Fruit fly (Drosophila melanogaster) whole organism, embryonic: ENCODE data around the gene CG2772.
A peak's percentile ranks its signal among the peaks of the same experiment; 100 is the strongest.

Experiments used
- C15 ChIP-seq: fragments of 200-800 bp; sonication (Bioruptor generic); IDR thresholded peaks from 3 replicates; pipeline ENCODE4 v1.3.6; 2022; ENCODE audit warnings: missing biosample characterization, missing genetic modification characterization
- CG10959 ChIP-seq: fragments of 200-800 bp; sonication (Bioruptor generic); IDR thresholded peaks from 2 replicates; pipeline ENCODE4 v1.3.6; 2022; ENCODE audit warnings: missing biosample characterization, missing genetic modification characterization
- CG12659 ChIP-seq: fragments of 200-800 bp; sonication (Bioruptor generic); optimal IDR thresholded peaks from 3 replicates; lab custom pipeline; 2017; ENCODE audit warnings: mild to moderate bottlenecking, missing biosample characterization, missing genetic modification reagents, missing genetic modification characterization
- CG13775 ChIP-seq: fragments of 200-800 bp; sonication (Bioruptor generic); optimal IDR thresholded peaks from 3 replicates; lab custom pipeline; 2017; ENCODE audit warnings: missing biosample characterization, mild to moderate bottlenecking, missing genetic modification characterization
- CG14441 ChIP-seq: fragments of 200-800 bp; sonication (Bioruptor generic); IDR thresholded peaks from 2 replicates; pipeline ENCODE4 v1.3.6; 2022; ENCODE audit warnings: missing biosample characterization, missing genetic modification characterization
- CG14710 ChIP-seq: fragments of 200-800 bp; sonication (Bioruptor generic); optimal IDR thresholded peaks from 3 replicates; lab custom pipeline; 2019; ENCODE audit warnings: missing biosample characterization, mild to moderate bottlenecking, missing genetic modification characterization, moderate library complexity
- CG14965 ChIP-seq: fragments of 200-800 bp; sonication (Bioruptor generic); optimal IDR thresholded peaks from 2 replicates; lab custom pipeline; 2016; ENCODE audit warnings: missing biosample characterization, missing genetic modification characterization, borderline replicate concordance
- CG2199 ChIP-seq: fragments of 200-800 bp; sonication (Bioruptor generic); IDR thresholded peaks from 3 replicates; pipeline ENCODE4 v1.3.6; 2022; ENCODE audit warnings: missing biosample characterization, missing genetic modification characterization
- CG34224 ChIP-seq: fragments of 200-800 bp; sonication (Bioruptor generic); IDR thresholded peaks from 3 replicates; pipeline ENCODE4 v1.3.6; 2022; ENCODE audit warnings: missing biosample characterization, missing genetic modification characterization; ENCODE audit not compliant: partially characterized antibody
- CG3838 ChIP-seq: fragments of 200-800 bp; sonication (Bioruptor generic); optimal IDR thresholded peaks from 3 replicates; lab custom pipeline; 2016; ENCODE audit warnings: missing biosample characterization, missing genetic modification characterization
- CG3995 ChIP-seq: fragments of 200-800 bp; sonication (Bioruptor generic); optimal IDR thresholded peaks from 3 replicates; lab custom pipeline; 2016; ENCODE audit warnings: missing biosample characterization, missing genetic modification characterization
- CG5180 ChIP-seq: fragments of 200-800 bp; sonication (Bioruptor generic); optimal IDR thresholded peaks from 3 replicates; lab custom pipeline; 2017; ENCODE audit warnings: missing biosample characterization, missing genetic modification characterization, mild to moderate bottlenecking, moderate library complexity, missing genetic modification reagents
- CG7745 ChIP-seq: fragments of 200-800 bp; sonication (Bioruptor generic); optimal IDR thresholded peaks from 2 replicates; lab custom pipeline; 2018; ENCODE audit warnings: missing biosample characterization, mild to moderate bottlenecking, missing genetic modification characterization, moderate library complexity
- CG7928 ChIP-seq: fragments of 200-800 bp; sonication (Bioruptor generic); optimal IDR thresholded peaks from 2 replicates; lab custom pipeline; 2017; ENCODE audit warnings: missing biosample characterization, mild to moderate bottlenecking, missing genetic modification characterization
- CG9437 ChIP-seq: fragments of 200-800 bp; sonication (Bioruptor generic); optimal IDR thresholded peaks from 2 replicates; lab custom pipeline; 2018; ENCODE audit warnings: missing biosample characterization, mild to moderate bottlenecking, missing genetic modification characterization
- Dfd ChIP-seq, 2 experiments: fragments of >200 bp; optimal IDR thresholded peaks; 2 replicates each; lab custom pipeline; 2017; ENCODE audit warnings: missing biosample characterization in 2 of 2, missing genetic modification characterization in 2 of 2
- GATAe ChIP-seq: fragments of 200-800 bp; sonication (Bioruptor generic); conservative IDR thresholded peaks from 2 replicates; pipeline ENCODE4 v1.3.6; 2022; ENCODE audit warnings: missing biosample characterization, missing genetic modification characterization
- H2.0 ChIP-seq: fragments of 200-800 bp; sonication (Bioruptor generic); IDR thresholded peaks from 2 replicates; pipeline ENCODE4 v1.3.6; 2022; ENCODE audit warnings: missing biosample characterization, missing genetic modification characterization
- HLH3B ChIP-seq: fragments of 200-800 bp; sonication (Bioruptor generic); IDR thresholded peaks from 2 replicates; pipeline ENCODE4 v1.3.6; 2022; ENCODE audit warnings: missing biosample characterization, missing genetic modification characterization
- Hmx ChIP-seq: fragments of 200-800 bp; sonication (Bioruptor generic); optimal IDR thresholded peaks from 2 replicates; lab custom pipeline; 2016; ENCODE audit warnings: missing biosample characterization, missing genetic modification characterization
- Hr51 ChIP-seq, 2 experiments: fragments of 200-800 bp; sonication (Bioruptor generic); optimal IDR thresholded peaks; 2 replicates in 1 of 2; 3 replicates in 1 of 2; lab custom pipeline; 2016 to 2018; ENCODE audit warnings: missing biosample characterization in 2 of 2, missing genetic modification characterization in 2 of 2, mild to moderate bottlenecking in 1 of 2, moderate library complexity in 1 of 2
- Mrtf ChIP-seq: fragments of 200-800 bp; sonication (Bioruptor generic); IDR thresholded peaks from 3 replicates; pipeline ENCODE4 v1.3.6; 2022; ENCODE audit warnings: missing biosample characterization, missing genetic modification characterization
- Nf-YB ChIP-seq: fragments of 200-800 bp; sonication (Bioruptor generic); optimal IDR thresholded peaks from 3 replicates; lab custom pipeline; 2019; ENCODE audit warnings: missing biosample characterization, mild to moderate bottlenecking, missing genetic modification characterization, moderate library complexity
- Nf-YC ChIP-seq: fragments of 200-800 bp; optimal IDR thresholded peaks from 3 replicates; lab custom pipeline; 2019; ENCODE audit warnings: missing biosample characterization, mild to moderate bottlenecking, missing genetic modification characterization, moderate library complexity
- Oli ChIP-seq: fragments of 200-800 bp; sonication (Bioruptor generic); optimal IDR thresholded peaks from 2 replicates; lab custom pipeline; 2018; ENCODE audit warnings: missing biosample characterization, mild to moderate bottlenecking, missing genetic modification characterization, moderate library complexity
- Opbp ChIP-seq: fragments of 200-800 bp; sonication (Bioruptor generic); IDR thresholded peaks from 3 replicates; pipeline ENCODE4 v1.3.6; 2022; ENCODE audit warnings: missing biosample characterization, missing genetic modification characterization; ENCODE audit not compliant: partially characterized antibody
- Usf ChIP-seq: fragments of 200-800 bp; sonication (Bioruptor generic); optimal IDR thresholded peaks from 2 replicates; lab custom pipeline; 2017; ENCODE audit warnings: missing genotype, missing biosample characterization, missing genetic modification characterization
- Vsx1 ChIP-seq: fragments of 200-800 bp; sonication (Bioruptor generic); optimal IDR thresholded peaks from 2 replicates; lab custom pipeline; 2017; ENCODE audit warnings: missing biosample characterization, mild to moderate bottlenecking, missing genetic modification characterization, missing genetic modification reagents
- ase ChIP-seq: fragments of 200-800 bp; sonication (Bioruptor generic); IDR thresholded peaks from 3 replicates; pipeline ENCODE4 v1.3.6; 2022; ENCODE audit warnings: missing biosample characterization, missing genetic modification characterization
- bbx ChIP-seq: fragments of 200-800 bp; sonication (Bioruptor generic); IDR thresholded peaks from 2 replicates; pipeline ENCODE4 v1.3.6; 2022; ENCODE audit warnings: missing biosample characterization, missing genetic modification characterization; ENCODE audit not compliant: partially characterized antibody
- bcd ChIP-seq: fragments of 200-800 bp; sonication (Bioruptor generic); optimal IDR thresholded peaks from 2 replicates; lab custom pipeline; 2017; ENCODE audit warnings: missing biosample characterization, mild to moderate bottlenecking, missing genetic modification characterization
- bigmax ChIP-seq: fragments of 200-800 bp; sonication (Bioruptor generic); optimal IDR thresholded peaks from 2 replicates; lab custom pipeline; 2018; ENCODE audit warnings: missing biosample characterization, mild to moderate bottlenecking, missing genetic modification characterization
- cato ChIP-seq: fragments of 200-800 bp; sonication (Bioruptor generic); optimal IDR thresholded peaks from 2 replicates; lab custom pipeline; 2016; ENCODE audit warnings: missing biosample characterization, missing genetic modification characterization, borderline replicate concordance
- en ChIP-seq: fragments of 200-800 bp; sonication (Bioruptor generic); optimal IDR thresholded peaks from 2 replicates; lab custom pipeline; 2016; ENCODE audit warnings: missing biosample characterization, missing genetic modification characterization
- grn ChIP-seq: fragments of 200-800 bp; sonication (Bioruptor generic); optimal IDR thresholded peaks from 3 replicates; lab custom pipeline; 2017; ENCODE audit warnings: missing biosample characterization, missing genetic modification characterization
- inv ChIP-seq: fragments of 200-800 bp; sonication (Bioruptor generic); IDR thresholded peaks from 2 replicates; pipeline ENCODE4 v1.3.6; 2022; ENCODE audit warnings: missing biosample characterization, missing genetic modification characterization; ENCODE audit not compliant: partially characterized antibody
- klu ChIP-seq: fragments of 200-800 bp; sonication (Bioruptor generic); IDR thresholded peaks from 2 replicates; pipeline ENCODE4 v1.3.6; 2022; ENCODE audit warnings: missing biosample characterization, missing genetic modification characterization
- kni ChIP-seq: fragments of 200-800 bp; sonication (Bioruptor generic); optimal IDR thresholded peaks from 3 replicates; lab custom pipeline; 2017; ENCODE audit warnings: mild to moderate bottlenecking, missing biosample characterization, missing genetic modification reagents, missing genetic modification characterization
- nerfin-2 ChIP-seq: fragments of 200-800 bp; sonication (Bioruptor generic); IDR thresholded peaks from 2 replicates; pipeline ENCODE4 v1.3.6; 2022; ENCODE audit warnings: missing biosample characterization, missing genetic modification characterization; ENCODE audit not compliant: partially characterized antibody
- pan ChIP-seq, 4 experiments: fragments of >200 bp in 3 of 4; fragments of 200-800 bp in 1 of 4; sonication (Bioruptor generic) in 1 of 4; optimal IDR thresholded peaks in 3 of 4; IDR thresholded peaks in 1 of 4; 2 replicates each; pipeline versions ENCODE4 v1.3.6 to Lab custom; 2017 to 2022; ENCODE audit warnings: missing biosample characterization in 2 of 4, missing genetic modification characterization in 2 of 4, mixed read lengths in 1 of 4
- pho ChIP-seq: fragments of 200-800 bp; sonication (Bioruptor generic); optimal IDR thresholded peaks from 2 replicates; lab custom pipeline; 2016; ENCODE audit warnings: missing biosample characterization, missing genetic modification characterization
- phol ChIP-seq: fragments of 200-800 bp; sonication (Bioruptor generic); optimal IDR thresholded peaks from 3 replicates; lab custom pipeline; 2018; ENCODE audit warnings: missing biosample characterization, mild to moderate bottlenecking, missing genetic modification characterization, moderate library complexity
- row ChIP-seq: fragments of 200-800 bp; sonication (Bioruptor generic); IDR thresholded peaks from 3 replicates; pipeline ENCODE4 v1.3.6; 2022; ENCODE audit warnings: missing biosample characterization, missing genetic modification characterization
- run ChIP-seq: fragments of 200-800 bp; sonication (Bioruptor generic); optimal IDR thresholded peaks from 3 replicates; lab custom pipeline; 2018; ENCODE audit warnings: missing biosample characterization, mild to moderate bottlenecking, missing genetic modification characterization
- scrt ChIP-seq: fragments of 200-800 bp; sonication (Bioruptor generic); optimal IDR thresholded peaks from 2 replicates; lab custom pipeline; 2018; ENCODE audit warnings: missing biosample characterization, mild to moderate bottlenecking, missing genetic modification characterization, moderate library complexity
- tin ChIP-seq: fragments of 200-800 bp; sonication (Bioruptor generic); optimal IDR thresholded peaks from 3 replicates; lab custom pipeline; 2016; ENCODE audit warnings: missing biosample characterization, missing genetic modification characterization
- ttk ChIP-seq: fragments of 200-800 bp; sonication (Bioruptor generic); IDR thresholded peaks from 2 replicates; pipeline ENCODE4 v2.1.2; 2022; ENCODE audit warnings: missing biosample characterization, missing genetic modification characterization
- vvl ChIP-seq: fragments of 200-800 bp; sonication (Bioruptor generic); IDR thresholded peaks from 2 replicates; pipeline ENCODE4 v1.3.6; 2022; ENCODE audit warnings: missing biosample characterization, missing genetic modification characterization
- z ChIP-seq: fragments of 200-800 bp; sonication (Bioruptor generic); IDR thresholded peaks from 3 replicates; pipeline ENCODE4 v1.3.6; 2022; ENCODE audit warnings: missing biosample characterization, missing genetic modification characterization
- zen2 ChIP-seq: fragments of 200-800 bp; sonication (Bioruptor generic); IDR thresholded peaks from 3 replicates; pipeline ENCODE4 v1.3.6; 2022; ENCODE audit warnings: missing biosample characterization, missing genetic modification characterization; ENCODE audit not compliant: partially characterized antibody

CG2772 gene

DNA sequence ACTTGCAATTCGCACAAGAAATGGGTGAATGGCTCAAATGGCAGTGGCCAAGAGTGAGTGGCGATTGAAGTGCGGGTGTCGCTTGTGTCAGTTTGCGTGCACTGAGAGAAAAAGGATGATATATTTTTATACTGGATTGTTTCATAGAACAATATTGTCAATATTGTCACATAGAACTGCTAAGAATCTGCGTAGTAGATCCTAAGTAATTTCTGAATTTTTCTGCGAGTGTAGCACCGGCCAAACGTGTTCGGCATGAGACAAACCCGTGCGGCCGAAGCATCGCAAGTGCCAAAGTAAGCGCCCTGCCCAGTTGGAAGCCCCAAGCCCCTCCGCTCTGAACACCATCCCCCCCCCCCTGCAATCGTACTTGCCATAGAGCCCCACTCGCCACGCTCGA lies 5.5 kb upstream of the CG2772 start (continued):
- TF ChIP-seq Nf-YC (tag; lab: Kevin White, UChicago) (no peak), zen2 (GFP tag; lab: Robert Waterston, UW) (no peak), HLH3B (GFP tag; lab: Robert Waterston, UW) (peak; percentile 83), CG7745 (tag; lab: Kevin White, UChicago) (no peak), z (GFP tag; lab: Robert Waterston, UW) (no peak), CG14710 (tag; lab: Kevin White, UChicago) (peak; percentile 42), CG3838 (no peak), CG13775 (GFP tag; lab: Kevin White, UChicago) (peak; percentile 19), klu (peak; percentile 36; the same call in 1 of the 2 replicates), Usf (GFP tag; lab: Kevin White, UChicago) (no peak), en (GFP tag; lab: Kevin White, UChicago) (peak; percentile 50), bcd (GFP tag; lab: Kevin White, UChicago) (peak; percentile 64), CG2199 (GFP tag; lab: Robert Waterston, UW) (peak; percentile 51; the same call in 1 of the 3 replicates), Oli (tag; lab: Kevin White, UChicago) (peak; percentile 61), Nf-YB (GFP tag; lab: Kevin White, UChicago) (no peak), grn (no peak), CG10959 (GFP tag; lab: Robert Waterston, UW) (no peak; the same call in 1 of the 2 replicates), CG12659 (peak; percentile 39), run (tag; lab: Kevin White, UChicago) (no peak), cato (GFP tag; lab: Kevin White, UChicago) (peak; percentile 54), CG34224 (GFP tag; lab: Robert Waterston, UW) (no peak), vvl (GFP tag; lab: Robert Waterston, UW) (peak; percentile 84), row (GFP tag; lab: Robert Waterston, UW) (peak; percentile 72), pan (optimal IDR thresholded peaks at IDR 0.05; lab: Kevin White, UChicago) (no peak), pan (GFP tag; optimal IDR thresholded peaks at IDR 0.05 in 1 of 2, IDR thresholded peaks at IDR 0.05 in 1 of 2) (peak in 1 of 2 experiments; percentile 83), GATAe (no peak), Hmx (no peak), CG5180 (peak; percentile 92), pho (GFP tag; lab: Kevin White, UChicago) (no peak), scrt (peak; percentile 33), CG3995 (no peak), CG9437 (GFP tag; lab: Kevin White, UChicago) (peak; percentile 21), Hr51 (GFP tag; optimal IDR thresholded peaks at IDR 0.05; lab: Kevin White, UChicago) (peak; percentile 40 to 80), ase (GFP tag; lab: Robert Waterston, UW) (peak; percentile 81), inv (GFP tag; lab: Robert Waterston, UW) (no peak), tin (GFP tag; lab: Kevin White, UChicago) (peak; percentile 39), ttk (GFP tag; lab: Robert Waterston, UW) (peak; percentile 83), CG14441 (GFP tag; lab: Robert Waterston, UW) (peak; percentile 85), bbx (GFP tag; lab: Robert Waterston, UW) (no peak), phol (tag; lab: Kevin White, UChicago) (peak; percentile 77), kni (GFP tag; lab: Kevin White, UChicago) (no peak), Mrtf (GFP tag; lab: Robert Waterston, UW) (peak; percentile 80), CG14965 (GFP tag; lab: Kevin White, UChicago) (no peak), C15 (GFP tag; lab: Robert Waterston, UW) (no peak), bigmax (GFP tag; lab: Kevin White, UChicago) (no peak), CG7928 (GFP tag; lab: Kevin White, UChicago) (no peak), Opbp (GFP tag; lab: Robert Waterston, UW) (no peak), Vsx1 (GFP tag; lab: Kevin White, UChicago) (no peak), nerfin-2 (GFP tag; lab: Robert Waterston, UW) (no peak), H2.0 (GFP tag; lab: Robert Waterston, UW) (peak; percentile 63), Dfd (GFP tag; optimal IDR thresholded peaks at IDR 0.05; lab: Kevin White, UChicago) (no peak)
